Worm (Caenorhabditis elegans) whole organism, L4 larva: Measurements from ENCODE around the gene sre-26.

Experiments used
- F26F4.8 ChIP-seq: fragments of 200-800 bp; sonication (Bioruptor generic); conservative IDR thresholded peaks from 2 replicates; pipeline ENCODE4 v1.3.6; 2022; ENCODE audit warnings: missing genetic modification characterization, missing compliant biosample characterization
- F37D6.2 ChIP-seq: sonication (generic microtip); optimal IDR thresholded peaks from 2 replicates; lab custom pipeline; 2016; ENCODE audit warnings: mild to moderate bottlenecking, missing genetic modification characterization, missing compliant biosample characterization
- Y5F2A.4 ChIP-seq: fragments of 200-800 bp; sonication (Bioruptor generic); optimal IDR thresholded peaks from 2 replicates; lab custom pipeline; 2018; ENCODE audit warnings: mild to moderate bottlenecking, missing genetic modification characterization, missing compliant biosample characterization
- Y75B8A.6 ChIP-seq: fragments of 200-800 bp; sonication (Bioruptor generic); IDR thresholded peaks from 2 replicates; pipeline ENCODE4 v1.3.6; 2022; ENCODE audit warnings: missing genetic modification reagents, missing genetic modification characterization, missing compliant biosample characterization
- aha-1 ChIP-seq: fragments of 150-350 bp; peaks from one replicate; lab custom pipeline; 2014; ENCODE audit warnings: missing biosample characterization, missing genetic modification characterization
- ama-1 ChIP-seq: fragments of 150-350 bp; optimal IDR thresholded peaks from 2 replicates; lab custom pipeline; 2014; ENCODE audit warnings: inconsistent platforms, mixed read lengths
- arid-1 ChIP-seq: fragments of 200-800 bp; sonication (Bioruptor generic); conservative IDR thresholded peaks from 2 replicates; pipeline ENCODE4 v1.3.6; 2022; ENCODE audit warnings: missing genetic modification reagents, missing genetic modification characterization, missing compliant biosample characterization
- attf-4 ChIP-seq: sonication (generic microtip); optimal IDR thresholded peaks from 3 replicates; lab custom pipeline; 2017; ENCODE audit warnings: missing biosample characterization, missing genetic modification characterization
- ceh-20 ChIP-seq: fragments of 200-800 bp; sonication (Bioruptor generic); IDR thresholded peaks from 2 replicates; pipeline ENCODE4 v1.3.6; 2022; ENCODE audit warnings: missing genetic modification reagents, missing genetic modification characterization, missing compliant biosample characterization
- ceh-28 ChIP-seq: fragments of 150-350 bp; optimal IDR thresholded peaks from 2 replicates; lab custom pipeline; 2014; ENCODE audit warnings: missing biosample characterization, missing genetic modification reagents, missing genetic modification characterization
- ceh-32 ChIP-seq: sonication (generic microtip); optimal IDR thresholded peaks from 2 replicates; lab custom pipeline; 2016; ENCODE audit warnings: mild to moderate bottlenecking, missing genetic modification characterization, missing compliant biosample characterization; ENCODE audit not compliant: poor library complexity
- ces-1 ChIP-seq: fragments of 150-350 bp; sonication (generic microtip); optimal IDR thresholded peaks from 4 replicates; lab custom pipeline; 2014; ENCODE audit warnings: missing biosample characterization, missing genetic modification reagents, missing genetic modification characterization
- daf-16 ChIP-seq, 3 experiments: sonication (generic microtip); optimal IDR thresholded peaks; 2 replicates each; lab custom pipeline; 2016 to 2017; ENCODE audit warnings: missing genetic modification characterization in 3 of 3, missing genetic modification reagents in 3 of 3, mild to moderate bottlenecking in 2 of 3, missing compliant biosample characterization in 2 of 3, missing biosample characterization in 1 of 3, moderate library complexity in 1 of 3
- daf-19 ChIP-seq: fragments of 200-800 bp; sonication (Bioruptor generic); conservative IDR thresholded peaks from 2 replicates; pipeline ENCODE4 v1.3.6; 2022; ENCODE audit warnings: missing genetic modification characterization, missing compliant biosample characterization
- dmd-8 ChIP-seq: fragments of 200-800 bp; sonication (Bioruptor generic); IDR thresholded peaks from 2 replicates; pipeline ENCODE4 v1.3.6; 2022; ENCODE audit warnings: missing genetic modification characterization, missing compliant biosample characterization
- dmd-9 ChIP-seq: fragments of 200-800 bp; sonication (Bioruptor generic); IDR thresholded peaks from 2 replicates; pipeline ENCODE4 v1.3.6; 2022; ENCODE audit warnings: missing genetic modification reagents, missing genetic modification characterization, missing compliant biosample characterization
- dve-1 ChIP-seq: sonication (generic microtip); optimal IDR thresholded peaks from 2 replicates; lab custom pipeline; 2017; ENCODE audit warnings: antibody characterized with exemption, mild to moderate bottlenecking, missing genetic modification characterization, missing compliant biosample characterization; ENCODE audit not compliant: insufficient read depth
- egl-43 ChIP-seq: fragments of 200-800 bp; sonication (Bioruptor generic); IDR thresholded peaks from 2 replicates; pipeline ENCODE4 v1.3.6; 2022; ENCODE audit warnings: missing genetic modification reagents, missing genetic modification characterization, missing compliant biosample characterization
- hlh-11 ChIP-seq: fragments of 200-800 bp; sonication (Bioruptor generic); optimal IDR thresholded peaks from 2 replicates; lab custom pipeline; 2018; ENCODE audit warnings: mild to moderate bottlenecking, missing genetic modification characterization, missing compliant biosample characterization
- lim-7 ChIP-seq: fragments of 200-800 bp; sonication (Bioruptor generic); IDR thresholded peaks from 2 replicates; pipeline ENCODE4 v1.3.6; 2022; ENCODE audit warnings: missing genetic modification characterization, missing compliant biosample characterization
- lin-13 ChIP-seq: fragments of 150-350 bp; optimal IDR thresholded peaks from 2 replicates; lab custom pipeline; 2014; ENCODE audit warnings: missing biosample characterization, missing genetic modification reagents, missing genetic modification characterization
- madf-5 ChIP-seq, 2 experiments: fragments of 200-800 bp; sonication (Bioruptor generic); IDR thresholded peaks; 2 replicates each; pipeline ENCODE4 v1.3.6; 2022; ENCODE audit warnings: missing compliant biosample characterization in 2 of 2, missing genetic modification characterization in 2 of 2
- mxl-2 ChIP-seq: fragments of 200-800 bp; sonication (Bioruptor generic); conservative IDR thresholded peaks from 2 replicates; pipeline ENCODE4 v1.3.6; 2022; ENCODE audit warnings: missing genetic modification reagents, missing genetic modification characterization, missing compliant biosample characterization
- nhr-102 ChIP-seq: sonication (generic microtip); optimal IDR thresholded peaks from 2 replicates; lab custom pipeline; 2016; ENCODE audit warnings: mild to moderate bottlenecking, missing genetic modification characterization, moderate library complexity, missing compliant biosample characterization
- nhr-237 ChIP-seq: sonication (generic microtip); optimal IDR thresholded peaks from 2 replicates; lab custom pipeline; 2017; ENCODE audit warnings: missing biosample characterization, missing genetic modification characterization
- nhr-25 ChIP-seq: sonication (generic microtip); optimal IDR thresholded peaks from 2 replicates; lab custom pipeline; 2017; ENCODE audit warnings: missing genetic modification characterization, mild to moderate bottlenecking, missing compliant biosample characterization, antibody characterized with exemption, moderate library complexity, borderline replicate concordance; ENCODE audit not compliant: insufficient read depth
- nhr-42 ChIP-seq: fragments of 200-800 bp; sonication (Bioruptor generic); IDR thresholded peaks from 2 replicates; pipeline ENCODE4 v1.3.6; 2022; ENCODE audit warnings: missing genetic modification characterization, missing compliant biosample characterization
- nhr-48 ChIP-seq: sonication (generic microtip); optimal IDR thresholded peaks from 2 replicates; lab custom pipeline; 2016; ENCODE audit warnings: mild to moderate bottlenecking, missing genetic modification characterization, missing compliant biosample characterization
- nhr-77 ChIP-seq: fragments of 150-350 bp; optimal IDR thresholded peaks from 2 replicates; lab custom pipeline; 2014; ENCODE audit warnings: missing biosample characterization, missing genetic modification characterization
- pha-4 ChIP-seq, 2 experiments: fragments of 150-350 bp in 1 of 2; fragments of 200-800 bp in 1 of 2; sonication (Bioruptor generic) in 1 of 2; IDR thresholded peaks in 1 of 2; optimal IDR thresholded peaks in 1 of 2; 2 replicates each; pipeline versions ENCODE4 v1.3.6 to Lab custom; 2014 to 2022; ENCODE audit warnings: missing genetic modification characterization in 2 of 2, missing genetic modification reagents in 2 of 2, missing biosample characterization in 1 of 2, missing compliant biosample characterization in 1 of 2
- rbr-2 ChIP-seq: sonication (generic microtip); optimal IDR thresholded peaks from 2 replicates; lab custom pipeline; 2016; ENCODE audit warnings: missing genotype, missing genetic modification characterization, missing compliant biosample characterization
- set-16 ChIP-seq: fragments of 200-800 bp; sonication (Bioruptor generic); IDR thresholded peaks from 2 replicates; pipeline ENCODE4 v1.3.6; 2022; ENCODE audit warnings: missing genetic modification reagents, missing genetic modification characterization, missing compliant biosample characterization
- skn-1 ChIP-seq: fragments of 150-350 bp; optimal IDR thresholded peaks from 2 replicates; lab custom pipeline; 2014; ENCODE audit warnings: missing biosample characterization, missing genetic modification characterization
- snpc-1.2 ChIP-seq: fragments of 200-800 bp; sonication (Bioruptor generic); IDR thresholded peaks from 2 replicates; pipeline ENCODE4 v1.3.6; 2022; ENCODE audit warnings: missing genetic modification reagents, missing genetic modification characterization, missing compliant biosample characterization
- tag-97 ChIP-seq: fragments of 200-800 bp; sonication (Bioruptor generic); IDR thresholded peaks from 2 replicates; pipeline ENCODE4 v1.3.6; 2022; ENCODE audit warnings: missing genetic modification characterization, missing compliant biosample characterization
- vab-7 ChIP-seq: fragments of 200-800 bp; sonication (Bioruptor generic); IDR thresholded peaks from 2 replicates; pipeline ENCODE4 v1.3.6; 2022; ENCODE audit warnings: missing genetic modification reagents, missing genetic modification characterization, missing compliant biosample characterization
- zag-1 ChIP-seq: fragments of 150-350 bp; optimal IDR thresholded peaks from 2 replicates; lab custom pipeline; 2014; ENCODE audit warnings: missing biosample characterization, missing genetic modification characterization
- ztf-7 ChIP-seq: fragments of 150-350 bp; optimal IDR thresholded peaks from 2 replicates; lab custom pipeline; 2014; ENCODE audit warnings: missing biosample characterization, missing genetic modification characterization

sre-26 gene

ce11 chrII:12448241-12448640 is 27.9 kb upstream of the sre-26 start, which contains the start of gene srh-27 (continued):
- no peak for TF ChIP-seq ceh-32 (tag; lab: Kevin White, UChicago)
- TF ChIP-seq ces-1, result no peak
- TF ChIP-seq ceh-20, result no peak
- no peak for TF ChIP-seq zag-1 (tag; lab: Kevin White, UChicago)

- TF ChIP-seq nhr-77 (tag; lab: Kevin White, UChicago) (no peak), aha-1 (tag; lab: Kevin White, UChicago) (peak; percentile 55)
These were observed 24.4 kb upstream of the sre-26 start, which contains the start of the genes W05H5.1 and pitr-6 for ce11 chrII:12444679-12445376. Gene W05H5.1, minus strand, starts transcription at chrII:12444779. Gene pitr-6, plus strand, starts transcription at chrII:12445326.

- TF ChIP-seq set-16, result peak; percentile 12; the same call in 1 of the 2 replicates
- TF ChIP-seq, all 104 proteins: peak for 1; not testable (repeated sequence) for 103
These were observed 20.8 kb upstream of the sre-26 start, which contains the start of gene Y57A10C.10 for ce11 chrII:12441164-12441563. Gene Y57A10C.10, minus strand, starts transcription at chrII:12441264.

- no peak for TF ChIP-seq daf-16 (GFP tag; optimal IDR thresholded peaks at IDR 0.05; lab: Kevin White, UChicago)
- TF ChIP-seq daf-16 (tag; optimal IDR thresholded peaks at IDR 0.05; lab: Kevin White, UChicago), result no peak
- TF ChIP-seq arid-1 (GFP tag; lab: Robert Waterston, UW), result no peak
These were observed 18.1 kb upstream of the sre-26 start, which contains the start of gene Y57A10C.9 for ce11 chrII:12438441-12438840. Gene Y57A10C.9, minus strand, starts transcription at chrII:12438541.

ce11 chrII:12436717-12437116 is 16.3 kb upstream of the sre-26 start:
- TF ChIP-seq lim-7 (GFP tag; lab: Robert Waterston, UW) (0 out of 2 replicates have a peak, but pooled peaks have one; percentile 32), nhr-25 (no peak), ceh-20 (no peak), ama-1 (lab: Kevin White, UChicago) (no peak), snpc-1.2 (GFP tag; lab: Robert Waterston, UW) (no peak), attf-4 (no peak), arid-1 (GFP tag; lab: Robert Waterston, UW) (no peak)

ce11 chrII:12435202-12435872 is 15.0 kb upstream of the sre-26 start:
- TF ChIP-seq lin-13, result no peak
- no peak for TF ChIP-seq mxl-2 (GFP tag; lab: Robert Waterston, UW)
- TF ChIP-seq ztf-7 (tag; lab: Kevin White, UChicago), result no peak
- no peak for TF ChIP-seq tag-97
- no peak for TF ChIP-seq nhr-237
- TF ChIP-seq skn-1 (tag; lab: Kevin White, UChicago), result no peak
- TF ChIP-seq rbr-2 (tag; lab: Kevin White, UChicago), result no peak
- no peak for TF ChIP-seq ama-1 (lab: Kevin White, UChicago)
- TF ChIP-seq egl-43 (GFP tag; lab: Robert Waterston, UW), result peak; percentile 57; the same call in 1 of the 2 replicates
- 0 out of 2 replicates have a peak, but pooled peaks have one; percentile 61 for TF ChIP-seq dmd-9 (GFP tag; lab: Robert Waterston, UW)
- TF ChIP-seq dve-1 (tag; lab: Kevin White, UChicago), result no peak
- TF ChIP-seq vab-7 (GFP tag; lab: Robert Waterston, UW), result peak; percentile 42; the same call in 1 of the 2 replicates
- TF ChIP-seq ceh-28, result no peak
- TF ChIP-seq Y5F2A.4 (GFP tag; lab: Kevin White, UChicago), result no peak
- TF ChIP-seq dmd-8 (GFP tag; lab: Robert Waterston, UW), result 0 out of 2 replicates have a peak, but pooled peaks have one; percentile 47
- TF ChIP-seq nhr-42 (GFP tag; lab: Robert Waterston, UW), result no peak
- TF ChIP-seq hlh-11 (tag; lab: Kevin White, UChicago), result no peak
- TF ChIP-seq nhr-102, result no peak
- no peak for TF ChIP-seq Y75B8A.6 (GFP tag; lab: Robert Waterston, UW)
- no peak for TF ChIP-seq madf-5 (GFP tag; IDR thresholded peaks at IDR 0.05; lab: Robert Waterston, UW)
- no peak for TF ChIP-seq F26F4.8 (GFP tag; lab: Robert Waterston, UW)
- TF ChIP-seq nhr-48 (tag; lab: Kevin White, UChicago), result no peak
- TF ChIP-seq pha-4 (GFP tag; IDR thresholded peaks at IDR 0.05; lab: Robert Waterston, UW), result peak; percentile 18; the same call in 1 of the 2 replicates
- TF ChIP-seq pha-4 (tag; optimal IDR thresholded peaks at IDR 0.05; lab: Kevin White, UChicago), result no peak
- TF ChIP-seq daf-19 (GFP tag; lab: Robert Waterston, UW), result no peak
- no peak for TF ChIP-seq F37D6.2 (tag; lab: Kevin White, UChicago)
